Fruit fly (Drosophila melanogaster): ENCODE data around the gene pinta.
A peak's percentile ranks its signal among the peaks of the same experiment; 100 is the strongest.

The pinta gene

DNA sequence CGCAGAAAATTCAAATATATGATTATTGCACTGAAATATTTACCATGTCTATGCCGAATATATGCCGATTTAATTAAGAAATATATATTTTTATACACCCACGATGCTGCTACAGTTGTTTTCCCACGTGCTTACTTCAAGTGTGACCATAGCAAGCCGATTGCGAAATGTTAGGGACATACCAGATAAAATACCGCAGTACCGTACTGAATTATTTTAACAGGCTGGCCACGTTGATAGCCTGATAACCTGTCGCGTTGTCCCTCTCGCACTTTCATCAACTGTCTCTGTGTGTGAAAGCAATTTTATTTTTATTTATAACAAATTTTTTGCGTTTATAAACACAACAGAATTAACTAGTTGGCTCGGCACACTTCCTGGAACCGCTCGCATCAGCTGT, 3.8 kb downstream of the pinta start, which contains the start of the genes Nop56 and mats (continued):
- TF ChIP-seq CG6813 (GFP tag; optimal IDR thresholded peaks at IDR 0.05) (no peak), dmrt11E (tag; optimal IDR thresholded peaks at IDR 0.05) (no peak), Taf1 (GFP tag; IDR thresholded peaks at IDR 0.05) (no peak), BEAF-32 (GFP tag; optimal IDR thresholded peaks at IDR 0.05) (peak; percentile 48), caup (GFP tag; optimal IDR thresholded peaks at IDR 0.05; ENCODE audit: severe bottlenecking) (peak; percentile 33), CG3838 (GFP tag; optimal IDR thresholded peaks at IDR 0.05) (no peak), CG15269 (tag; optimal IDR thresholded peaks at IDR 0.05) (no peak), Six4 (GFP tag; optimal IDR thresholded peaks at IDR 0.05) (no peak), HLH54F (GFP tag; optimal IDR thresholded peaks at IDR 0.05) (no peak), CG12071 (GFP tag; optimal IDR thresholded peaks at IDR 0.05) (no peak), CG18764 (GFP tag; optimal IDR thresholded peaks at IDR 0.05) (no peak), CG6683 (GFP tag; optimal IDR thresholded peaks at IDR 0.05) (no peak), PHDP (tag; optimal IDR thresholded peaks at IDR 0.05) (no peak), Hr39 (optimal IDR thresholded peaks at IDR 0.05) (no peak), CG7839 (tag; optimal IDR thresholded peaks at IDR 0.05) (no peak), CG7786 (GFP tag; optimal IDR thresholded peaks at IDR 0.05) (no peak), CG2116 (GFP tag; optimal IDR thresholded peaks at IDR 0.05) (peak; percentile 43), CG14441 (GFP tag; IDR thresholded peaks at IDR 0.05) (no peak), az2 (GFP tag; optimal IDR thresholded peaks at IDR 0.05) (no peak), CG17612 (GFP tag; IDR thresholded peaks at IDR 0.05) (no peak), tin (GFP tag; optimal IDR thresholded peaks at IDR 0.05) (no peak), sqz (GFP tag; optimal IDR thresholded peaks at IDR 0.05) (no peak), pfk (GFP tag; optimal IDR thresholded peaks at IDR 0.05) (no peak), ems (GFP tag; optimal IDR thresholded peaks at IDR 0.05) (peak; percentile 26), fu2 (GFP tag; optimal IDR thresholded peaks at IDR 0.05) (no peak), Max (GFP tag; optimal IDR thresholded peaks at IDR 0.05) (peak; percentile 98), Poxn (GFP tag; IDR thresholded peaks at IDR 0.05) (no peak), NC2β (GFP tag; optimal IDR thresholded peaks at IDR 0.05) (peak; percentile 16), dmrt99B (tag; optimal IDR thresholded peaks at IDR 0.05) (no peak), ham (GFP tag; IDR thresholded peaks at IDR 0.05) (no peak), ewg (GFP tag; optimal IDR thresholded peaks at IDR 0.05) (no peak), Oaz (GFP tag; IDR thresholded peaks at IDR 0.05) (no peak), MESR4 (GFP tag; optimal IDR thresholded peaks at IDR 0.05) (peak; percentile 95), CG6272 (GFP tag; IDR thresholded peaks at IDR 0.05) (no peak), gcm2 (GFP tag; optimal IDR thresholded peaks at IDR 0.05) (no peak), CG15514 (GFP tag; optimal IDR thresholded peaks at IDR 0.05) (peak; percentile 73), HLHmδ (GFP tag; optimal IDR thresholded peaks at IDR 0.05) (no peak), Gug (GFP tag; IDR thresholded peaks at IDR 0.05) (no peak), CG17802 (tag; optimal IDR thresholded peaks at IDR 0.05) (no peak), CG30431 (GFP tag; optimal IDR thresholded peaks at IDR 0.05) (no peak), gsb-n (tag; optimal IDR thresholded peaks at IDR 0.05) (no peak), pita (GFP tag; optimal IDR thresholded peaks at IDR 0.05) (no peak), Hmx (GFP tag; optimal IDR thresholded peaks at IDR 0.05) (no peak), wek (GFP tag; optimal IDR thresholded peaks at IDR 0.05) (peak; percentile 14), ci (GFP tag; IDR thresholded peaks at IDR 0.05) (peak; percentile 43; the same call in 2 of the 3 replicates), CG14710 (tag; optimal IDR thresholded peaks at IDR 0.05) (peak; percentile 74), Xbp1 (GFP tag; optimal IDR thresholded peaks at IDR 0.05) (no peak), CG12219 (GFP tag; optimal IDR thresholded peaks at IDR 0.05) (no peak), vnd (GFP tag; IDR thresholded peaks at IDR 0.05; ENCODE audit: partially characterized antibody) (no peak), CG10321 (GFP tag; IDR thresholded peaks at IDR 0.05) (peak; percentile 94), h (optimal IDR thresholded peaks at IDR 0.05) (no peak), maf-S (GFP tag; optimal IDR thresholded peaks at IDR 0.05) (no peak)
